Fruit fly (Drosophila melanogaster) whole organism, embryonic: Measurements from ENCODE around the gene CG43850.

Source experiments
- Atf6 ChIP-seq: fragments of 200-800 bp; sonication (Bioruptor generic); IDR thresholded peaks from 2 replicates; pipeline ENCODE4 v1.3.6; 2022; ENCODE audit warnings: missing biosample characterization, missing genetic modification characterization
- CG1024 ChIP-seq: fragments of 200-800 bp; sonication (Bioruptor generic); IDR thresholded peaks from 2 replicates; pipeline ENCODE4 v1.3.6; 2022; ENCODE audit warnings: missing biosample characterization, missing genetic modification characterization
- CG12104 ChIP-seq: fragments of 200-800 bp; sonication (Bioruptor generic); optimal IDR thresholded peaks from 3 replicates; lab custom pipeline; 2016; ENCODE audit warnings: missing biosample characterization, missing genetic modification characterization
- CG12236 ChIP-seq: fragments of 200-800 bp; sonication (Bioruptor generic); optimal IDR thresholded peaks from 2 replicates; lab custom pipeline; 2016; ENCODE audit warnings: missing biosample characterization, missing genetic modification characterization
- CG14667 ChIP-seq: fragments of 200-800 bp; sonication (Bioruptor generic); IDR thresholded peaks from 2 replicates; pipeline ENCODE4 v1.3.6; 2022; ENCODE audit warnings: missing biosample characterization, missing genetic modification characterization
- CG1792 ChIP-seq: fragments of 200-800 bp; sonication (Bioruptor generic); optimal IDR thresholded peaks from 2 replicates; lab custom pipeline; 2016; ENCODE audit warnings: missing biosample characterization, missing genetic modification characterization
- CG30020 ChIP-seq: fragments of 200-800 bp; optimal IDR thresholded peaks from 2 replicates; lab custom pipeline; 2019; ENCODE audit warnings: missing biosample characterization, mild to moderate bottlenecking, missing genetic modification characterization, moderate library complexity
- CG3065 ChIP-seq: fragments of 200-800 bp; sonication (Bioruptor generic); optimal IDR thresholded peaks from 2 replicates; lab custom pipeline; 2016; ENCODE audit warnings: missing biosample characterization, missing genetic modification characterization
- CG32767 ChIP-seq: fragments of 200-800 bp; sonication (Bioruptor generic); IDR thresholded peaks from 2 replicates; pipeline ENCODE4 v1.3.6; 2022; ENCODE audit warnings: missing biosample characterization, missing genetic modification characterization
- CG34224 ChIP-seq: fragments of 200-800 bp; sonication (Bioruptor generic); IDR thresholded peaks from 3 replicates; pipeline ENCODE4 v1.3.6; 2022; ENCODE audit warnings: missing biosample characterization, missing genetic modification characterization; ENCODE audit not compliant: partially characterized antibody
- CG34422 ChIP-seq: fragments of 200-800 bp; sonication (Bioruptor generic); IDR thresholded peaks from 3 replicates; pipeline ENCODE4 v1.3.6; 2022; ENCODE audit warnings: missing biosample characterization, missing genetic modification characterization
- CG4328 ChIP-seq: fragments of 200-800 bp; sonication (Bioruptor generic); optimal IDR thresholded peaks from 3 replicates; lab custom pipeline; 2017; ENCODE audit warnings: missing biosample characterization, missing genetic modification reagents, missing genetic modification characterization
- CG6813 ChIP-seq: fragments of 200-800 bp; sonication (Bioruptor generic); optimal IDR thresholded peaks from 2 replicates; lab custom pipeline; 2017; ENCODE audit warnings: missing biosample characterization, missing genetic modification characterization, mild to moderate bottlenecking, moderate library complexity, missing genetic modification reagents
- CG7839 ChIP-seq: fragments of 200-800 bp; sonication (Bioruptor generic); optimal IDR thresholded peaks from 3 replicates; lab custom pipeline; 2018; ENCODE audit warnings: missing biosample characterization, mild to moderate bottlenecking, missing genetic modification characterization, moderate library complexity
- CHES-1-like ChIP-seq: fragments of 200-800 bp; sonication (Bioruptor generic); optimal IDR thresholded peaks from 2 replicates; lab custom pipeline; 2016; ENCODE audit warnings: missing biosample characterization, missing genetic modification characterization
- Dbx ChIP-seq: fragments of 200-800 bp; sonication (Bioruptor generic); IDR thresholded peaks from 3 replicates; pipeline ENCODE4 v1.3.6; 2022; ENCODE audit warnings: missing biosample characterization, missing genetic modification characterization
- Dfd ChIP-seq, 2 experiments: fragments of >200 bp; optimal IDR thresholded peaks; 2 replicates each; lab custom pipeline; 2017; ENCODE audit warnings: missing biosample characterization in 2 of 2, missing genetic modification characterization in 2 of 2
- Gug ChIP-seq: fragments of 200-800 bp; sonication (Bioruptor generic); IDR thresholded peaks from 4 replicates; pipeline ENCODE4 v1.3.6; 2022; ENCODE audit warnings: missing biosample characterization, missing genetic modification characterization
- Hr39 ChIP-seq: fragments of >200 bp; optimal IDR thresholded peaks from 2 replicates; lab custom pipeline; 2017
- Lpt ChIP-seq: fragments of >200 bp; optimal IDR thresholded peaks from 2 replicates; lab custom pipeline; 2018; ENCODE audit warnings: missing biosample characterization, missing genetic modification characterization
- Meics ChIP-seq: fragments of 200-800 bp; sonication (Bioruptor generic); optimal IDR thresholded peaks from 2 replicates; lab custom pipeline; 2017; ENCODE audit warnings: missing biosample characterization, mild to moderate bottlenecking, missing genetic modification characterization
- NFAT ChIP-seq: fragments of 200-800 bp; sonication (Bioruptor generic); IDR thresholded peaks from 2 replicates; pipeline ENCODE4 v1.3.6; 2022; ENCODE audit warnings: missing biosample characterization, missing genetic modification characterization
- NfI ChIP-seq: fragments of 200-800 bp; sonication (Bioruptor generic); optimal IDR thresholded peaks from 3 replicates; lab custom pipeline; 2018; ENCODE audit warnings: missing biosample characterization, mild to moderate bottlenecking, missing genetic modification characterization, moderate library complexity
- Optix ChIP-seq: fragments of 200-800 bp; sonication (Bioruptor generic); IDR thresholded peaks from 3 replicates; pipeline ENCODE4 v1.3.6; 2022; ENCODE audit warnings: missing biosample characterization, missing genetic modification characterization
- Ravus ChIP-seq: fragments of 200-800 bp; sonication (Bioruptor generic); IDR thresholded peaks from 2 replicates; pipeline ENCODE4 v1.3.6; 2022; ENCODE audit warnings: missing biosample characterization, missing genetic modification characterization
- Stat92E ChIP-seq, 3 experiments: fragments of >200 bp in 2 of 3; fragments of 200-800 bp in 1 of 3; sonication (Bioruptor generic) in 1 of 3; optimal IDR thresholded peaks; 2 replicates each; lab custom pipeline; 2017 to 2019; ENCODE audit warnings: missing biosample characterization in 3 of 3, missing genetic modification characterization in 3 of 3, mild to moderate bottlenecking in 1 of 3, moderate library complexity in 1 of 3
- Trl ChIP-seq, 3 experiments: fragments of >200 bp in 2 of 3; fragments of 200-800 bp in 1 of 3; sonication (Bioruptor generic) in 1 of 3; optimal IDR thresholded peaks; 2 replicates in 1 of 3; 3 replicates in 2 of 3; lab custom pipeline; 2016 to 2017; ENCODE audit warnings: missing biosample characterization in 1 of 3, missing genetic modification characterization in 1 of 3
- ash1 ChIP-seq: fragments of 200-800 bp; sonication (Bioruptor generic); optimal IDR thresholded peaks from 2 replicates; lab custom pipeline; 2018; ENCODE audit warnings: missing biosample characterization, mild to moderate bottlenecking, missing genetic modification characterization
- corto ChIP-seq: fragments of 200-800 bp; sonication (Bioruptor generic); optimal IDR thresholded peaks from 2 replicates; lab custom pipeline; 2016; ENCODE audit warnings: missing biosample characterization, mild to moderate bottlenecking, missing genetic modification characterization, moderate library complexity
- dati ChIP-seq: fragments of 200-800 bp; sonication (Bioruptor generic); IDR thresholded peaks from 2 replicates; pipeline ENCODE4 v1.3.6; 2022; ENCODE audit warnings: missing biosample characterization, missing genetic modification characterization
- disco-r ChIP-seq: fragments of 200-800 bp; sonication (Bioruptor generic); optimal IDR thresholded peaks from 2 replicates; lab custom pipeline; 2016; ENCODE audit warnings: missing biosample characterization, missing genetic modification characterization
- fd102C ChIP-seq: fragments of 200-800 bp; sonication (Bioruptor generic); optimal IDR thresholded peaks from 2 replicates; lab custom pipeline; 2018; ENCODE audit warnings: missing biosample characterization, mild to moderate bottlenecking, missing genetic modification characterization, moderate library complexity
- fd3F ChIP-seq: fragments of 200-800 bp; sonication (Bioruptor generic); optimal IDR thresholded peaks from 2 replicates; lab custom pipeline; 2018; ENCODE audit warnings: missing biosample characterization, mild to moderate bottlenecking, missing genetic modification characterization, moderate library complexity
- ftz-f1 ChIP-seq: fragments of 200-800 bp; sonication (Bioruptor generic); optimal IDR thresholded peaks from 2 replicates; lab custom pipeline; 2016; ENCODE audit warnings: missing biosample characterization, missing genetic modification characterization
- hbn ChIP-seq: fragments of 200-800 bp; sonication (Bioruptor generic); IDR thresholded peaks from 2 replicates; pipeline ENCODE4 v1.3.6; 2022; ENCODE audit warnings: missing biosample characterization, missing genetic modification characterization; ENCODE audit not compliant: partially characterized antibody
- ken ChIP-seq: fragments of 200-800 bp; sonication (Bioruptor generic); IDR thresholded peaks from 3 replicates; pipeline ENCODE4 v1.3.6; 2022; ENCODE audit warnings: missing biosample characterization, missing genetic modification characterization
- nau ChIP-seq: fragments of 200-800 bp; sonication (Bioruptor generic); optimal IDR thresholded peaks from 3 replicates; lab custom pipeline; 2017; ENCODE audit warnings: missing biosample characterization, mild to moderate bottlenecking, missing genetic modification characterization, missing genetic modification reagents
- onecut ChIP-seq: fragments of 200-800 bp; sonication (Bioruptor generic); IDR thresholded peaks from 2 replicates; pipeline ENCODE4 v1.3.6; 2022; ENCODE audit warnings: missing biosample characterization, missing genetic modification characterization
- phol ChIP-seq: fragments of 200-800 bp; sonication (Bioruptor generic); optimal IDR thresholded peaks from 3 replicates; lab custom pipeline; 2018; ENCODE audit warnings: missing biosample characterization, mild to moderate bottlenecking, missing genetic modification characterization, moderate library complexity
- psq ChIP-seq: fragments of 200-800 bp; sonication (Bioruptor generic); optimal IDR thresholded peaks from 2 replicates; lab custom pipeline; 2017; ENCODE audit warnings: missing biosample characterization, missing genetic modification characterization
- repo ChIP-seq: fragments of 200-800 bp; sonication (Bioruptor generic); optimal IDR thresholded peaks from 2 replicates; lab custom pipeline; 2016; ENCODE audit warnings: missing biosample characterization, missing genetic modification characterization
- rib ChIP-seq: fragments of 200-800 bp; sonication (Bioruptor generic); IDR thresholded peaks from 2 replicates; pipeline ENCODE4 v1.3.6; 2022; ENCODE audit warnings: missing biosample characterization, missing genetic modification characterization
- scrt ChIP-seq: fragments of 200-800 bp; sonication (Bioruptor generic); optimal IDR thresholded peaks from 2 replicates; lab custom pipeline; 2018; ENCODE audit warnings: missing biosample characterization, mild to moderate bottlenecking, missing genetic modification characterization, moderate library complexity
- sd ChIP-seq: fragments of 200-800 bp; sonication (Bioruptor generic); optimal IDR thresholded peaks from 3 replicates; lab custom pipeline; 2018; ENCODE audit warnings: missing biosample characterization, mild to moderate bottlenecking, missing genetic modification characterization, moderate library complexity
- shn ChIP-seq: fragments of 200-800 bp; sonication (Bioruptor generic); optimal IDR thresholded peaks from 3 replicates; lab custom pipeline; 2016; ENCODE audit warnings: missing biosample characterization, missing genetic modification characterization
- slp2 ChIP-seq: fragments of 200-800 bp; sonication (Bioruptor generic); optimal IDR thresholded peaks from 2 replicates; lab custom pipeline; 2016; ENCODE audit warnings: missing biosample characterization, missing genetic modification characterization
- sna ChIP-seq: fragments of 200-800 bp; sonication (Bioruptor generic); IDR thresholded peaks from 2 replicates; pipeline ENCODE4 v1.3.6; 2022; ENCODE audit warnings: missing biosample characterization, missing genetic modification characterization; ENCODE audit not compliant: partially characterized antibody
- sug ChIP-seq: fragments of 200-800 bp; optimal IDR thresholded peaks from 2 replicates; lab custom pipeline; 2019; ENCODE audit warnings: missing biosample characterization, mild to moderate bottlenecking, missing genetic modification characterization, moderate library complexity
- tin ChIP-seq: fragments of 200-800 bp; sonication (Bioruptor generic); optimal IDR thresholded peaks from 3 replicates; lab custom pipeline; 2016; ENCODE audit warnings: missing biosample characterization, missing genetic modification characterization
- vfl ChIP-seq: fragments of 200-800 bp; sonication (Bioruptor generic); optimal IDR thresholded peaks from 2 replicates; lab custom pipeline; 2016; ENCODE audit warnings: missing biosample characterization, missing genetic modification characterization
- wek ChIP-seq: fragments of 200-800 bp; sonication (Bioruptor generic); optimal IDR thresholded peaks from 3 replicates; lab custom pipeline; 2018; ENCODE audit warnings: missing biosample characterization, mild to moderate bottlenecking, missing genetic modification characterization, moderate library complexity
- wor ChIP-seq: fragments of 200-800 bp; sonication (Bioruptor generic); IDR thresholded peaks from 2 replicates; pipeline ENCODE4 v1.3.6; 2022; ENCODE audit warnings: missing biosample characterization, missing genetic modification characterization

Gene CG43850

dm6 chr2L:13367378-13367777 lies 47.9 kb upstream of the CG43850 start, which contains the start of gene Tap42 (continued):
- TF ChIP-seq phol (tag; lab: Kevin White, UChicago) (peak; percentile 72), fd102C (GFP tag; lab: Kevin White, UChicago) (no peak), CG30020 (tag; lab: Kevin White, UChicago) (peak; percentile 16), CG4328 (GFP tag; lab: Kevin White, UChicago) (no peak), Hr39 (lab: Kevin White, UChicago) (no peak), CG32767 (no peak), NFAT (no peak), fd3F (GFP tag; lab: Kevin White, UChicago) (no peak), Dfd (GFP tag; optimal IDR thresholded peaks at IDR 0.05; lab: Kevin White, UChicago) (no peak), CG12104 (no peak), Trl (optimal IDR thresholded peaks at IDR 0.05; lab: Kevin White, UChicago) (no peak), Trl (GFP tag; optimal IDR thresholded peaks at IDR 0.05; lab: Kevin White, UChicago) (no peak), CHES-1-like (GFP tag; lab: Kevin White, UChicago) (no peak), CG7839 (tag; lab: Kevin White, UChicago) (peak; percentile 12), CG14667 (no peak), tin (GFP tag; lab: Kevin White, UChicago) (no peak), CG1792 (GFP tag; lab: Kevin White, UChicago) (no peak), onecut (GFP tag; lab: Robert Waterston, UW) (no peak), CG12236 (GFP tag; lab: Kevin White, UChicago) (no peak), sug (tag; lab: Kevin White, UChicago) (peak; percentile 48), Gug (GFP tag; lab: Robert Waterston, UW) (no peak), corto (GFP tag; lab: Kevin White, UChicago) (no peak), ash1 (GFP tag; lab: Kevin White, UChicago) (no peak), nau (GFP tag; lab: Kevin White, UChicago) (no peak), Dbx (no peak), ken (GFP tag; lab: Robert Waterston, UW) (no peak), repo (GFP tag; lab: Kevin White, UChicago) (no peak), CG34422 (no peak; the same call in 2 of the 3 replicates), hbn (GFP tag; lab: Robert Waterston, UW) (no peak), scrt (peak; percentile 25), Lpt (GFP tag; lab: Kevin White, UChicago) (no peak), CG34224 (GFP tag; lab: Robert Waterston, UW) (no peak), CG6813 (GFP tag; lab: Kevin White, UChicago) (no peak), sd (tag; lab: Kevin White, UChicago) (no peak), Atf6 (GFP tag; lab: Robert Waterston, UW) (no peak), rib (GFP tag; lab: Robert Waterston, UW) (peak; percentile 81; the same call in 1 of the 2 replicates), dati (GFP tag; lab: Robert Waterston, UW) (no peak), sna (GFP tag; lab: Robert Waterston, UW) (no peak), CG3065 (GFP tag; lab: Kevin White, UChicago) (no peak), Stat92E (GFP tag; optimal IDR thresholded peaks at IDR 0.05; lab: Kevin White, UChicago) (no peak), ftz-f1 (GFP tag; lab: Kevin White, UChicago) (no peak), slp2 (GFP tag; lab: Kevin White, UChicago) (no peak), Optix (GFP tag; lab: Robert Waterston, UW) (no peak), shn (no peak), psq (GFP tag; lab: Kevin White, UChicago) (no peak), Ravus (GFP tag; lab: Robert Waterston, UW) (no peak), vfl (GFP tag; lab: Kevin White, UChicago) (no peak), CG1024 (no peak), disco-r (GFP tag; lab: Kevin White, UChicago) (no peak), wek (GFP tag; lab: Kevin White, UChicago) (no peak), wor (GFP tag; lab: Robert Waterston, UW) (no peak), NfI (no peak), Meics (GFP tag; lab: Kevin White, UChicago) (peak; percentile 20)
